Fruit fly (Drosophila melanogaster) Kc167 (cell line): ENCODE results near the gene Snoo.

ENCODE experiments used
- Myc ChIP-seq: fragments of >200 bp; optimal IDR thresholded peaks from 2 replicates; lab custom pipeline; 2017; ENCODE audit warnings: missing external identifiers
- Sin3A ChIP-seq: fragments of >200 bp; optimal IDR thresholded peaks from 2 replicates; lab custom pipeline; 2018; ENCODE audit warnings: missing external identifiers
- h ChIP-seq: fragments of >200 bp; optimal IDR thresholded peaks from 3 replicates; lab custom pipeline; 2018; ENCODE audit warnings: missing external identifiers
- insv ChIP-seq: fragments of >200 bp; optimal IDR thresholded peaks from 3 replicates; lab custom pipeline; 2018; ENCODE audit warnings: missing external identifiers
- psq ChIP-seq: fragments of >200 bp; optimal IDR thresholded peaks from 2 replicates; lab custom pipeline; 2017; ENCODE audit warnings: missing external identifiers
- ttk ChIP-seq: sonication (Bioruptor generic); optimal IDR thresholded peaks from 2 replicates; lab custom pipeline; 2017; ENCODE audit warnings: missing external identifiers

dm6 chr2L:8006038-8006437, 22.0 kb upstream of the Snoo start:
- TF ChIP-seq Myc (lab: Kevin White, UChicago): no peak
- TF ChIP-seq insv: no peak
- no peak for TF ChIP-seq h (lab: Kevin White, UChicago)
- TF ChIP-seq Sin3A: no peak
- TF ChIP-seq ttk (lab: Kevin White, UChicago): no peak
- no peak for TF ChIP-seq psq
